Worm (Caenorhabditis elegans): Measurements from ENCODE around the gene Y48A6B.7.

DNA sequence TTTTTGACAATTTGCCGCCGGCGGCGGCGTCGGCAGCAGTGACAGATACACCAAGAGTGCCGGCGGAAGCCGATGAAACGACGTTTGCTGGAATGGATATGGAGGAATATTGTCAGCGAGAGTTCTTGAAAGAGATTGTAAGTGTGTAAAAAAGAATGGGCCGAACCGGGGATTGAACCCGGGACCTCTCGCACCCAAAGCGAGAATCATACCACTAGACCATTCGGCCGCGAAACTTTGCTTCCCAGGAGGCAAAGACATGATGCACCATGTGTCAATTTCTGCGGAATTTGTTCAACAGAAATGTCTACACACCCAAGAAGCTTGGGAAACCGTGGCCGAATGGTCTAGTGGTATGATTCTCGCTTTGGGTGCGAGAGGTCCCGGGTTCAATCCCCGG, 40.3 kb upstream of the Y48A6B.7 start:
- TF ChIP-seq nhr-237 (tag; optimal IDR thresholded peaks at IDR 0.05): no peak
- no peak for TF ChIP-seq nhr-28 (tag; optimal IDR thresholded peaks at IDR 0.05)
- TF ChIP-seq lsy-2 (tag; optimal IDR thresholded peaks at IDR 0.05): no peak
- no peak for TF ChIP-seq pha-4 (tag; optimal IDR thresholded peaks at IDR 0.05)
- TF ChIP-seq sptf-1 (tag; optimal IDR thresholded peaks at IDR 0.05): peak; percentile 29
- TF ChIP-seq nhr-12 (tag; optimal IDR thresholded peaks at IDR 0.05): no peak

Measured in whole organism, mixed stage, embryonic.